Fruit fly (Drosophila melanogaster) whole organism, embryonic: ENCODE data around the gene mio.

ENCODE experiments used
- Asciz ChIP-seq: fragments of 200-800 bp; sonication (Bioruptor generic); optimal IDR thresholded peaks from 2 replicates; lab custom pipeline; 2017; ENCODE audit warnings: missing biosample characterization, mild to moderate bottlenecking, missing genetic modification characterization, missing genetic modification reagents
- Bdp1 ChIP-seq: fragments of 200-800 bp; sonication (Bioruptor generic); optimal IDR thresholded peaks from 3 replicates; lab custom pipeline; 2016; ENCODE audit warnings: missing biosample characterization, missing genetic modification characterization
- CG10267 ChIP-seq: fragments of 200-800 bp; sonication (Bioruptor generic); optimal IDR thresholded peaks from 2 replicates; lab custom pipeline; 2018; ENCODE audit warnings: missing biosample characterization, mild to moderate bottlenecking, missing genetic modification characterization, moderate library complexity
- CG15073 ChIP-seq: fragments of 200-800 bp; sonication (Bioruptor generic); optimal IDR thresholded peaks from 2 replicates; lab custom pipeline; 2016; ENCODE audit warnings: missing biosample characterization, missing genetic modification characterization
- CG15514 ChIP-seq: fragments of 200-800 bp; sonication (Bioruptor generic); optimal IDR thresholded peaks from 3 replicates; lab custom pipeline; 2017; ENCODE audit warnings: missing biosample characterization, missing genetic modification characterization, mild to moderate bottlenecking, moderate library complexity, missing genetic modification reagents
- CG17361 ChIP-seq: fragments of 200-800 bp; sonication (Bioruptor generic); IDR thresholded peaks from 3 replicates; pipeline ENCODE4 v1.3.6; 2022; ENCODE audit warnings: missing biosample characterization, missing genetic modification characterization
- CG3163 ChIP-seq: fragments of 200-800 bp; sonication (Bioruptor generic); optimal IDR thresholded peaks from 3 replicates; lab custom pipeline; 2016; ENCODE audit warnings: missing biosample characterization, missing genetic modification characterization
- CG34376 ChIP-seq: fragments of 200-800 bp; sonication (Bioruptor generic); optimal IDR thresholded peaks from 2 replicates; lab custom pipeline; 2018; ENCODE audit warnings: missing biosample characterization, mild to moderate bottlenecking, missing genetic modification characterization
- CG4707 ChIP-seq: fragments of 200-800 bp; sonication (Bioruptor generic); optimal IDR thresholded peaks from 2 replicates; lab custom pipeline; 2018; ENCODE audit warnings: missing biosample characterization, mild to moderate bottlenecking, missing genetic modification characterization, moderate library complexity
- CG5245 ChIP-seq: fragments of 200-800 bp; sonication (Bioruptor generic); optimal IDR thresholded peaks from 3 replicates; lab custom pipeline; 2016; ENCODE audit warnings: missing biosample characterization, missing genetic modification characterization
- CG6272 ChIP-seq: fragments of 200-800 bp; sonication (Bioruptor generic); IDR thresholded peaks from 2 replicates; pipeline ENCODE4 v1.3.6; 2022; ENCODE audit warnings: missing biosample characterization, missing genetic modification characterization
- CG6813 ChIP-seq: fragments of 200-800 bp; sonication (Bioruptor generic); optimal IDR thresholded peaks from 2 replicates; lab custom pipeline; 2017; ENCODE audit warnings: missing biosample characterization, missing genetic modification characterization, mild to moderate bottlenecking, moderate library complexity, missing genetic modification reagents
- CkIIα-i1 ChIP-seq: fragments of 200-800 bp; sonication (Bioruptor generic); IDR thresholded peaks from 2 replicates; pipeline ENCODE4 v1.3.6; 2022; ENCODE audit warnings: missing biosample characterization, missing genetic modification characterization
- Dad ChIP-seq: fragments of 200-800 bp; sonication (Bioruptor generic); optimal IDR thresholded peaks from 3 replicates; lab custom pipeline; 2016; ENCODE audit warnings: missing biosample characterization, missing genetic modification characterization
- ERR ChIP-seq: fragments of 200-800 bp; sonication (Bioruptor generic); optimal IDR thresholded peaks from 2 replicates; lab custom pipeline; 2016; ENCODE audit warnings: missing biosample characterization, missing genetic modification characterization
- Fer2 ChIP-seq: fragments of 200-800 bp; sonication (Bioruptor generic); optimal IDR thresholded peaks from 2 replicates; lab custom pipeline; 2018; ENCODE audit warnings: missing biosample characterization, mild to moderate bottlenecking, missing genetic modification characterization, moderate library complexity
- GATAe ChIP-seq: fragments of 200-800 bp; sonication (Bioruptor generic); conservative IDR thresholded peaks from 2 replicates; pipeline ENCODE4 v1.3.6; 2022; ENCODE audit warnings: missing biosample characterization, missing genetic modification characterization
- H2.0 ChIP-seq: fragments of 200-800 bp; sonication (Bioruptor generic); IDR thresholded peaks from 2 replicates; pipeline ENCODE4 v1.3.6; 2022; ENCODE audit warnings: missing biosample characterization, missing genetic modification characterization
- HLHmδ ChIP-seq: fragments of 200-800 bp; sonication (Bioruptor generic); optimal IDR thresholded peaks from 2 replicates; lab custom pipeline; 2018; ENCODE audit warnings: missing biosample characterization, mild to moderate bottlenecking, missing genetic modification characterization, moderate library complexity
- Hmx ChIP-seq: fragments of 200-800 bp; sonication (Bioruptor generic); optimal IDR thresholded peaks from 2 replicates; lab custom pipeline; 2016; ENCODE audit warnings: missing biosample characterization, missing genetic modification characterization
- Hr78 ChIP-seq, 2 experiments: fragments of 200-800 bp in 1 of 2; fragments of >200 bp in 1 of 2; sonication (Bioruptor generic) in 1 of 2; optimal IDR thresholded peaks; 2 replicates each; lab custom pipeline; 2017 to 2019; ENCODE audit warnings: missing biosample characterization in 2 of 2, missing genetic modification characterization in 2 of 2, mild to moderate bottlenecking in 1 of 2, moderate library complexity in 1 of 2
- Optix ChIP-seq: fragments of 200-800 bp; sonication (Bioruptor generic); IDR thresholded peaks from 3 replicates; pipeline ENCODE4 v1.3.6; 2022; ENCODE audit warnings: missing biosample characterization, missing genetic modification characterization
- Scr ChIP-seq: fragments of 200-800 bp; sonication (Bioruptor generic); IDR thresholded peaks from 2 replicates; pipeline ENCODE4 v1.3.6; 2022; ENCODE audit warnings: missing biosample characterization, missing genetic modification characterization; ENCODE audit not compliant: partially characterized antibody
- Spps ChIP-seq: fragments of 200-800 bp; sonication (Bioruptor generic); optimal IDR thresholded peaks from 2 replicates; lab custom pipeline; 2018; ENCODE audit warnings: missing biosample characterization, mild to moderate bottlenecking, missing genetic modification characterization
- Sry-β ChIP-seq: fragments of 200-800 bp; sonication (Bioruptor generic); optimal IDR thresholded peaks from 2 replicates; lab custom pipeline; 2018; ENCODE audit warnings: missing biosample characterization, mild to moderate bottlenecking, missing genetic modification characterization, moderate library complexity
- Trl ChIP-seq, 3 experiments: fragments of >200 bp in 2 of 3; fragments of 200-800 bp in 1 of 3; sonication (Bioruptor generic) in 1 of 3; optimal IDR thresholded peaks; 2 replicates in 1 of 3; 3 replicates in 2 of 3; lab custom pipeline; 2016 to 2017; ENCODE audit warnings: missing biosample characterization in 1 of 3, missing genetic modification characterization in 1 of 3
- Vsx1 ChIP-seq: fragments of 200-800 bp; sonication (Bioruptor generic); optimal IDR thresholded peaks from 2 replicates; lab custom pipeline; 2017; ENCODE audit warnings: missing biosample characterization, mild to moderate bottlenecking, missing genetic modification characterization, missing genetic modification reagents
- aop ChIP-seq: fragments of 200-800 bp; sonication (Bioruptor generic); IDR thresholded peaks from 2 replicates; pipeline ENCODE4 v1.3.6; 2022; ENCODE audit warnings: missing biosample characterization, missing genetic modification characterization
- bab2 ChIP-seq: fragments of 200-800 bp; sonication (Bioruptor generic); optimal IDR thresholded peaks from 2 replicates; lab custom pipeline; 2016; ENCODE audit warnings: missing biosample characterization, missing genetic modification characterization
- cg ChIP-seq: fragments of 200-800 bp; sonication (Bioruptor generic); optimal IDR thresholded peaks from 3 replicates; lab custom pipeline; 2019; ENCODE audit warnings: missing biosample characterization, mild to moderate bottlenecking, missing genetic modification characterization, moderate library complexity
- cwo ChIP-seq: fragments of 200-800 bp; sonication (Bioruptor generic); optimal IDR thresholded peaks from 3 replicates; lab custom pipeline; 2017; ENCODE audit warnings: missing biosample characterization, missing genetic modification characterization, mild to moderate bottlenecking, moderate library complexity, missing genetic modification reagents
- da ChIP-seq: fragments of 200-800 bp; sonication (Bioruptor generic); optimal IDR thresholded peaks from 2 replicates; lab custom pipeline; 2016; ENCODE audit warnings: missing biosample characterization, missing genetic modification characterization
- disco-r ChIP-seq: fragments of 200-800 bp; sonication (Bioruptor generic); optimal IDR thresholded peaks from 2 replicates; lab custom pipeline; 2016; ENCODE audit warnings: missing biosample characterization, missing genetic modification characterization
- dysf ChIP-seq: fragments of 200-800 bp; sonication (Bioruptor generic); IDR thresholded peaks from 3 replicates; pipeline ENCODE4 v1.3.6; 2022; ENCODE audit warnings: missing biosample characterization, missing genetic modification characterization
- emc ChIP-seq: fragments of 200-800 bp; sonication (Bioruptor generic); optimal IDR thresholded peaks from 2 replicates; lab custom pipeline; 2016; ENCODE audit warnings: missing biosample characterization, missing genetic modification characterization
- en ChIP-seq: fragments of 200-800 bp; sonication (Bioruptor generic); optimal IDR thresholded peaks from 2 replicates; lab custom pipeline; 2016; ENCODE audit warnings: missing biosample characterization, missing genetic modification characterization
- ewg ChIP-seq: fragments of 200-800 bp; sonication (Bioruptor generic); optimal IDR thresholded peaks from 3 replicates; lab custom pipeline; 2017; ENCODE audit warnings: mild to moderate bottlenecking, missing biosample characterization, missing genetic modification reagents, missing genetic modification characterization
- gcm2 ChIP-seq: fragments of 200-800 bp; sonication (Bioruptor generic); optimal IDR thresholded peaks from 2 replicates; lab custom pipeline; 2016; ENCODE audit warnings: missing biosample characterization, missing genetic modification characterization
- gro ChIP-seq: fragments of 200-800 bp; sonication (Bioruptor generic); optimal IDR thresholded peaks from 2 replicates; lab custom pipeline; 2016; ENCODE audit warnings: missing biosample characterization, missing genetic modification characterization
- ham ChIP-seq: fragments of 200-800 bp; sonication (Bioruptor generic); IDR thresholded peaks from 2 replicates; pipeline ENCODE4 v1.3.6; 2022; ENCODE audit warnings: missing biosample characterization, missing genetic modification characterization
- her ChIP-seq: fragments of 200-800 bp; sonication (Bioruptor generic); optimal IDR thresholded peaks from 2 replicates; lab custom pipeline; 2016; ENCODE audit warnings: missing biosample characterization, missing genetic modification characterization
- nerfin-1 ChIP-seq: fragments of 200-800 bp; sonication (Bioruptor generic); optimal IDR thresholded peaks from 3 replicates; lab custom pipeline; 2019; ENCODE audit warnings: missing biosample characterization, mild to moderate bottlenecking, missing genetic modification characterization, moderate library complexity
- nmo ChIP-seq: fragments of 200-800 bp; sonication (Bioruptor generic); optimal IDR thresholded peaks from 2 replicates; lab custom pipeline; 2018; ENCODE audit warnings: missing biosample characterization, mild to moderate bottlenecking, missing genetic modification characterization, moderate library complexity
- nom ChIP-seq: fragments of 200-800 bp; sonication (Bioruptor generic); optimal IDR thresholded peaks from 2 replicates; lab custom pipeline; 2017; ENCODE audit warnings: missing biosample characterization, missing genetic modification characterization, mild to moderate bottlenecking, moderate library complexity, missing genetic modification reagents
- oc ChIP-seq: fragments of 200-800 bp; sonication (Bioruptor generic); optimal IDR thresholded peaks from 2 replicates; lab custom pipeline; 2018; ENCODE audit warnings: missing biosample characterization, mild to moderate bottlenecking, missing genetic modification characterization, moderate library complexity
- pfk ChIP-seq: fragments of 200-800 bp; sonication (Bioruptor generic); optimal IDR thresholded peaks from 2 replicates; lab custom pipeline; 2018; ENCODE audit warnings: missing biosample characterization, mild to moderate bottlenecking, missing genetic modification characterization, moderate library complexity
- pho ChIP-seq: fragments of 200-800 bp; sonication (Bioruptor generic); optimal IDR thresholded peaks from 2 replicates; lab custom pipeline; 2016; ENCODE audit warnings: missing biosample characterization, missing genetic modification characterization
- vvl ChIP-seq: fragments of 200-800 bp; sonication (Bioruptor generic); IDR thresholded peaks from 2 replicates; pipeline ENCODE4 v1.3.6; 2022; ENCODE audit warnings: missing biosample characterization, missing genetic modification characterization

The mio gene

DNA sequence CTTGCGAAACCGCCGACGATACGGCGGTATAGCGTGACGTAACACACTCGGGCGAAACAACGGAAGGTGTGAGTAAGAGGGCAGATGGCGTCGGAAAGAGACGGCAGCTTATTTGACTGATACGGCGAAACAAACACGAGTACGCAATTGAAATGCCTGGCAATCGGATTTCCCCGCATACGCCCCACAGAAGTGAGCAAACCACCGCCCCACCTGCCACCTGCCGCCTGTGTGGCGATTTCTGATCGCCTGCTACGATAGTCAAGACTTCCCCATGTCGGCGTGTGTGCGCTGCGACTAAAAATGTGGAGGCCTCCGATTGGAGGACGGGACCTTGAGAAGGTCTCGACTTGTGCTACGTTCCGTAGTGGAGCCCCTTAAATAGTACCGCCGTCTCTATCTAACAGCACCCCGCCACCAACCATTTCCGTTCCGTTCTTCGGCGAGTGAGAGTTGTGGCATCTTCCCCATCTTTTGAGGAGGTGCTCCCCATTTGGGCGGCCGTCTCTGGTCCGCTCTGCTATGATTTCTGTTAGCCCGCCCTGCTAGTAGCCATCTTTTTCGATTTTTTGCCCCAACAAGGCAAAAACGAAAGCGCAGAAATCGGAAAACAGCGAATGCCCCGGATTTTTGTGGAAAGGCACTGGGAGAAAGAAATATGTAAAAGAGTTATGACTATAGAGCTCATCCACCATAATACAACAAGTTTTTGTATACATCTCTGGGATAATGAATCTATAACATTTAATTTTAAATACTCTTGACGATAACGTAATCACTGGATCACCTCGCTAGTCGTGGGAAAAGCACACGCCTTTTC lies 18.3 kb upstream of the mio start (continued):
- TF ChIP-seq oc (tag; lab: Kevin White, UChicago) = peak; percentile 88
- TF ChIP-seq Sry-β = peak; percentile 38
- peak; percentile 75 for TF ChIP-seq gcm2 (GFP tag; lab: Kevin White, UChicago)
- peak; percentile 82 for TF ChIP-seq pho (GFP tag; lab: Kevin White, UChicago)
- TF ChIP-seq nerfin-1 (tag; lab: Kevin White, UChicago) = peak; percentile 47
- peak in 1 of 2 experiments; percentile 66 for TF ChIP-seq Hr78 (GFP tag; optimal IDR thresholded peaks at IDR 0.05; lab: Kevin White, UChicago)
- TF ChIP-seq pfk = peak; percentile 51
- TF ChIP-seq nom = peak; percentile 81
- no peak for TF ChIP-seq aop
- TF ChIP-seq cwo (GFP tag; lab: Kevin White, UChicago) = peak; percentile 90
- peak; percentile 11 for TF ChIP-seq Fer2 (tag; lab: Kevin White, UChicago)
- peak; percentile 84 for TF ChIP-seq her (GFP tag; lab: Kevin White, UChicago)
- peak; percentile 82 for TF ChIP-seq Spps (tag; lab: Kevin White, UChicago)
- TF ChIP-seq cg (GFP tag; lab: Kevin White, UChicago) = peak; percentile 57
- no peak for TF ChIP-seq dysf
- TF ChIP-seq disco-r (GFP tag; lab: Kevin White, UChicago) = peak; percentile 59
- TF ChIP-seq Vsx1 = peak; percentile 57
- peak; percentile 82 for TF ChIP-seq en (GFP tag; lab: Kevin White, UChicago)
- TF ChIP-seq HLHmδ (GFP tag; lab: Kevin White, UChicago) = peak; percentile 65
- peak; percentile 71 for TF ChIP-seq CG15514 (GFP tag; lab: Kevin White, UChicago)
- TF ChIP-seq da (GFP tag; lab: Kevin White, UChicago) = peak; percentile 63
- peak; percentile 81 for TF ChIP-seq ewg (GFP tag; lab: Kevin White, UChicago)
- TF ChIP-seq Bdp1 (GFP tag; lab: Kevin White, UChicago) = peak; percentile 71
- TF ChIP-seq gro (GFP tag; lab: Kevin White, UChicago) = peak; percentile 80
- peak; percentile 84 for TF ChIP-seq CG6272
- no peak for TF ChIP-seq Optix (GFP tag; lab: Robert Waterston, UW)
- peak; percentile 71 for TF ChIP-seq CG34376
- peak; percentile 76 for TF ChIP-seq CG6813
- TF ChIP-seq nmo = peak; percentile 92
- TF ChIP-seq H2.0 = no peak
- peak; percentile 87 for TF ChIP-seq Asciz (GFP tag; lab: Kevin White, UChicago)
- TF ChIP-seq CG4707 (GFP tag; lab: Kevin White, UChicago) = peak; percentile 70
- TF ChIP-seq ham (GFP tag; lab: Robert Waterston, UW) = no peak
- no peak for TF ChIP-seq Scr (GFP tag; lab: Robert Waterston, UW)
- no peak for TF ChIP-seq CkIIα-i1 (GFP tag; lab: Robert Waterston, UW)
- TF ChIP-seq CG10267 (tag; lab: Kevin White, UChicago) = peak; percentile 77
- no peak for TF ChIP-seq vvl (GFP tag; lab: Robert Waterston, UW)
- TF ChIP-seq bab2 (GFP tag; lab: Kevin White, UChicago) = peak; percentile 88
- TF ChIP-seq CG15073 (GFP tag; lab: Kevin White, UChicago) = peak; percentile 32
- TF ChIP-seq GATAe (GFP tag; lab: Robert Waterston, UW) = no peak
- TF ChIP-seq Dad (GFP tag; lab: Kevin White, UChicago) = peak; percentile 90
- peak; percentile 62 for TF ChIP-seq emc (GFP tag; lab: Kevin White, UChicago)
- no peak for TF ChIP-seq CG17361
- TF ChIP-seq CG5245 (GFP tag; lab: Kevin White, UChicago) = peak; percentile 85
- peak; percentile 73 for TF ChIP-seq ERR (GFP tag; lab: Kevin White, UChicago)
- peak; percentile 51 for TF ChIP-seq CG3163
- no peak for TF ChIP-seq Trl (optimal IDR thresholded peaks at IDR 0.05; lab: Kevin White, UChicago)
- peak; percentile 90 for TF ChIP-seq Trl (GFP tag; optimal IDR thresholded peaks at IDR 0.05; lab: Kevin White, UChicago)
- peak; percentile 55 for TF ChIP-seq Hmx
